Fruit fly (Drosophila melanogaster): Measurements from ENCODE around the gene CG2217.

The CG2217 gene

dm6 chr3R:30425622-30426021 lies 2.9 kb upstream of the CG2217 start (continued):
- no peak for TF ChIP-seq Dip2 (GFP tag; IDR thresholded peaks at IDR 0.05)
- no peak for TF ChIP-seq emc (GFP tag; optimal IDR thresholded peaks at IDR 0.05)
- peak; percentile 78 for TF ChIP-seq cwo (GFP tag; optimal IDR thresholded peaks at IDR 0.05)
- TF ChIP-seq CG8388 (GFP tag; optimal IDR thresholded peaks at IDR 0.05) = peak; percentile 19
- no peak for TF ChIP-seq sc (optimal IDR thresholded peaks at IDR 0.05)
- TF ChIP-seq sc (GFP tag; optimal IDR thresholded peaks at IDR 0.05) = no peak
- TF ChIP-seq Atf6 (GFP tag; IDR thresholded peaks at IDR 0.05) = no peak
- TF ChIP-seq CG3995 (GFP tag; optimal IDR thresholded peaks at IDR 0.05) = peak; percentile 72
- TF ChIP-seq row (GFP tag; IDR thresholded peaks at IDR 0.05) = peak; percentile 17; the same call in 1 of the 3 replicates
- TF ChIP-seq CG13775 (GFP tag; optimal IDR thresholded peaks at IDR 0.05) = no peak
- no peak for TF ChIP-seq chm (GFP tag; IDR thresholded peaks at IDR 0.05)

- TF ChIP-seq nau (GFP tag; optimal IDR thresholded peaks at IDR 0.05) = no peak
- TF ChIP-seq HLH4C (GFP tag; IDR thresholded peaks at IDR 0.05; ENCODE audit: partially characterized antibody) = peak; percentile 64
- no peak for TF ChIP-seq Dad (GFP tag; optimal IDR thresholded peaks at IDR 0.05)
- TF ChIP-seq CG17359 (tag; optimal IDR thresholded peaks at IDR 0.05) = no peak
- TF ChIP-seq CG4617 (GFP tag; optimal IDR thresholded peaks at IDR 0.05; ENCODE audit: borderline replicate concordance) = peak; percentile 21
- no peak for TF ChIP-seq CG8089 (GFP tag; optimal IDR thresholded peaks at IDR 0.05)
- no peak for TF ChIP-seq psq (GFP tag; optimal IDR thresholded peaks at IDR 0.05)
- TF ChIP-seq CG34224 (GFP tag; IDR thresholded peaks at IDR 0.05; ENCODE audit: partially characterized antibody) = peak; percentile 76
- TF ChIP-seq B-H2 (GFP tag; optimal IDR thresholded peaks at IDR 0.05) = peak; percentile 21
- TF ChIP-seq CG12155 (GFP tag; optimal IDR thresholded peaks at IDR 0.05) = no peak
- peak; percentile 71 for TF ChIP-seq CG13287 (GFP tag; IDR thresholded peaks at IDR 0.05; ENCODE audit: partially characterized antibody)
- TF ChIP-seq ind (GFP tag; optimal IDR thresholded peaks at IDR 0.05) = no peak
- TF ChIP-seq zfh1 (GFP tag; IDR thresholded peaks at IDR 0.05) = 0 out of 3 replicates have a peak, but pooled peaks have one; percentile 3
- TF ChIP-seq ac (GFP tag; optimal IDR thresholded peaks at IDR 0.05) = no peak
- no peak for TF ChIP-seq CG8765 (GFP tag; IDR thresholded peaks at IDR 0.05)
- TF ChIP-seq HHEX (GFP tag; optimal IDR thresholded peaks at IDR 0.05) = no peak
- no peak for TF ChIP-seq chm (GFP tag; IDR thresholded peaks at IDR 0.05)
- no peak for TF ChIP-seq pnt (GFP tag; optimal IDR thresholded peaks at IDR 0.05)
- TF ChIP-seq kni (GFP tag; optimal IDR thresholded peaks at IDR 0.05) = no peak
- TF ChIP-seq bowl (GFP tag; IDR thresholded peaks at IDR 0.05) = no peak
- TF ChIP-seq CG31224 (GFP tag; IDR thresholded peaks at IDR 0.05) = no peak
- TF ChIP-seq CG10431 (GFP tag; optimal IDR thresholded peaks at IDR 0.05) = no peak
- no peak for TF ChIP-seq fd3F (GFP tag; optimal IDR thresholded peaks at IDR 0.05)
- no peak for TF ChIP-seq gce (GFP tag; IDR thresholded peaks at IDR 0.05)
- TF ChIP-seq Med (GFP tag) = peak; percentile 56
- peak; percentile 71; the same call in 2 of the 4 replicates for TF ChIP-seq chinmo (GFP tag; IDR thresholded peaks at IDR 0.05; ENCODE audit: partially characterized antibody)
- peak; percentile 58 for TF ChIP-seq vnd (GFP tag; IDR thresholded peaks at IDR 0.05; ENCODE audit: partially characterized antibody)
- TF ChIP-seq Gsc (GFP tag; IDR thresholded peaks at IDR 0.05) = no peak
- peak; percentile 22 for TF ChIP-seq gfzf (GFP tag; optimal IDR thresholded peaks at IDR 0.05)
- peak; percentile 72 for TF ChIP-seq stwl (tag; optimal IDR thresholded peaks at IDR 0.05)
- no peak for TF ChIP-seq pita (GFP tag; optimal IDR thresholded peaks at IDR 0.05)
- peak; percentile 28 for TF ChIP-seq nmo (GFP tag; optimal IDR thresholded peaks at IDR 0.05)
- TF ChIP-seq CG30403 (GFP tag; optimal IDR thresholded peaks at IDR 0.05) = no peak
- peak; percentile 20 for TF ChIP-seq CG12659 (GFP tag; optimal IDR thresholded peaks at IDR 0.05)
- TF ChIP-seq Vsx1 (GFP tag; optimal IDR thresholded peaks at IDR 0.05) = no peak
- TF ChIP-seq Dref (GFP tag; IDR thresholded peaks at IDR 0.05) = peak; percentile 87
- TF ChIP-seq Bdp1 (GFP tag; optimal IDR thresholded peaks at IDR 0.05) = no peak
- TF ChIP-seq jumu (GFP tag; optimal IDR thresholded peaks at IDR 0.05) = no peak
- TF ChIP-seq CG11723 (GFP tag; optimal IDR thresholded peaks at IDR 0.05) = no peak
- no peak for TF ChIP-seq Bteb2 (GFP tag; optimal IDR thresholded peaks at IDR 0.05)
Measured at dm6 chr3R:30424993-30425392, 2.2 kb upstream of the CG2217 start, which contains the start of gene CG15536. CG15536 (minus strand) TSS chr3R:30425162.
